Fruit fly (Drosophila melanogaster): Measurements from ENCODE around the gene CG6830.

DNA sequence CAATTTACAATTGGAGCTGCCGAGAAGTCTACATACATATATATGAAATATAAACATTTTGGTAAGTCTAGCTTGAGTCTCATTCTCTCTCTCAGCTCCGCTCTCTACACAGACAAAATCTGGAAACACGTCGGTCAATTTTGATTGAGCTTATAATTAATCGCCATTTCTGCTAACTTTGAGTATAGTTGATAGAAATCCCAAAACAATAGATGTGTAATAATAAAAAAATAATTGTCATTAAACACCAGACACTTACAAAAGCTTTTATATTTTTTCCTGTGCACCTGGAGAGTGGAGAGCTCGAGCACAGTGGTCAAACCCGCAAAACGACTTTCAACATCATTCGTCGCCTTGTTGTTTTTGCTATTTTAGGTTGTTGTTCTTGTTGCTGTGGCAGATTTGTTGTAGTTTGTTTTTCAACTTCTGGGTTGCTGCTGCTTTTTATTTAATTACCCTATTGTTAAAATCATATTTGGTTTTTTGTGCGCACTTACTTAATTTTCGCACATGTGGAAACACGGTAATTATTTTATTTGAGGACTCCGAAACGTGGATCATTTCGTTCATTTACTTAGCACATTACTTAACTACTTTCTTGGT lies 27.4 kb downstream of the CG6830 start:
- TF ChIP-seq CG8478 (optimal IDR thresholded peaks at IDR 0.05) (no peak), psq (optimal IDR thresholded peaks at IDR 0.05) (no peak), usp (GFP tag; optimal IDR thresholded peaks at IDR 0.05) (no peak), pan (optimal IDR thresholded peaks at IDR 0.05) (no peak), Dll (optimal IDR thresholded peaks at IDR 0.05) (no peak)

All from whole organism.